Worm (Caenorhabditis elegans) whole organism, L4 larva: ENCODE measurements around the gene aps-2.
A peak's percentile ranks its signal among the peaks of the same experiment; 100 is the strongest.

Experiments used
- Y48G9A.11 ChIP-seq: fragments of 200-800 bp; sonication (Bioruptor generic); IDR thresholded peaks from 2 replicates; pipeline ENCODE4 v1.3.6; 2022; ENCODE audit warnings: missing genetic modification reagents, missing genetic modification characterization, missing compliant biosample characterization
- aha-1 ChIP-seq: fragments of 150-350 bp; peaks from one replicate; lab custom pipeline; 2014; ENCODE audit warnings: missing biosample characterization, missing genetic modification characterization
- arid-1 ChIP-seq: fragments of 200-800 bp; sonication (Bioruptor generic); conservative IDR thresholded peaks from 2 replicates; pipeline ENCODE4 v1.3.6; 2022; ENCODE audit warnings: missing genetic modification reagents, missing genetic modification characterization, missing compliant biosample characterization
- attf-4 ChIP-seq: sonication (generic microtip); optimal IDR thresholded peaks from 3 replicates; lab custom pipeline; 2017; ENCODE audit warnings: missing biosample characterization, missing genetic modification characterization
- ceh-20 ChIP-seq: fragments of 200-800 bp; sonication (Bioruptor generic); IDR thresholded peaks from 2 replicates; pipeline ENCODE4 v1.3.6; 2022; ENCODE audit warnings: missing genetic modification reagents, missing genetic modification characterization, missing compliant biosample characterization
- ceh-28 ChIP-seq: fragments of 150-350 bp; optimal IDR thresholded peaks from 2 replicates; lab custom pipeline; 2014; ENCODE audit warnings: missing biosample characterization, missing genetic modification reagents, missing genetic modification characterization
- cey-2 ChIP-seq: sonication (generic microtip); optimal IDR thresholded peaks from 3 replicates; lab custom pipeline; 2017; ENCODE audit warnings: missing genetic modification characterization, mild to moderate bottlenecking, missing compliant biosample characterization, antibody characterized with exemption, borderline replicate concordance; ENCODE audit not compliant: insufficient read depth
- daf-16 ChIP-seq, 3 experiments: sonication (generic microtip); optimal IDR thresholded peaks; 2 replicates each; lab custom pipeline; 2016 to 2017; ENCODE audit warnings: missing genetic modification characterization in 3 of 3, missing genetic modification reagents in 3 of 3, mild to moderate bottlenecking in 2 of 3, missing compliant biosample characterization in 2 of 3, missing biosample characterization in 1 of 3, moderate library complexity in 1 of 3
- duxl-1 ChIP-seq: sonication (generic microtip); optimal IDR thresholded peaks from 2 replicates; lab custom pipeline; 2016; ENCODE audit warnings: mild to moderate bottlenecking, missing genetic modification characterization, moderate library complexity, missing compliant biosample characterization; ENCODE audit not compliant: poor library complexity
- dve-1 ChIP-seq: sonication (generic microtip); optimal IDR thresholded peaks from 2 replicates; lab custom pipeline; 2017; ENCODE audit warnings: antibody characterized with exemption, mild to moderate bottlenecking, missing genetic modification characterization, missing compliant biosample characterization; ENCODE audit not compliant: insufficient read depth
- fkh-10 ChIP-seq: fragments of 150-350 bp; optimal IDR thresholded peaks from 2 replicates; lab custom pipeline; 2014; ENCODE audit warnings: missing biosample characterization, missing genetic modification reagents, missing genetic modification characterization
- hif-1 ChIP-seq, 2 experiments: sonication (generic microtip); optimal IDR thresholded peaks; 2 replicates each; lab custom pipeline; 2016 to 2017; ENCODE audit warnings: missing compliant biosample characterization in 2 of 2, missing genetic modification characterization in 2 of 2, missing genetic modification reagents in 2 of 2, missing genotype in 2 of 2, mild to moderate bottlenecking in 1 of 2
- hlh-11 ChIP-seq: fragments of 200-800 bp; sonication (Bioruptor generic); optimal IDR thresholded peaks from 2 replicates; lab custom pipeline; 2018; ENCODE audit warnings: mild to moderate bottlenecking, missing genetic modification characterization, missing compliant biosample characterization
- hlh-30 ChIP-seq: sonication (generic microtip); optimal IDR thresholded peaks from 2 replicates; lab custom pipeline; 2017; ENCODE audit warnings: antibody characterized with exemption, mild to moderate bottlenecking, missing genetic modification characterization, missing compliant biosample characterization; ENCODE audit not compliant: insufficient read depth
- lin-1 ChIP-seq: fragments of 200-800 bp; sonication (Bioruptor generic); IDR thresholded peaks from 2 replicates; pipeline ENCODE4 v1.3.6; 2022; ENCODE audit warnings: missing genetic modification reagents, missing genetic modification characterization, missing compliant biosample characterization
- lsy-2 ChIP-seq, 2 experiments: fragments of 150-350 bp in 1 of 2; sonication (generic microtip) in 1 of 2; optimal IDR thresholded peaks; 2 replicates each; lab custom pipeline; 2014 to 2017; ENCODE audit warnings: missing biosample characterization in 2 of 2, missing genetic modification characterization in 2 of 2
- mdl-1 ChIP-seq, 2 experiments: fragments of 150-350 bp in 1 of 2; sonication (generic microtip) in 1 of 2; optimal IDR thresholded peaks; 2 replicates each; lab custom pipeline; 2014 to 2017; ENCODE audit warnings: missing biosample characterization in 2 of 2, missing genetic modification characterization in 2 of 2
- mes-2 ChIP-seq: sonication (generic microtip); optimal IDR thresholded peaks from 2 replicates; lab custom pipeline; 2016; ENCODE audit warnings: missing genotype, mild to moderate bottlenecking, missing genetic modification characterization, missing compliant biosample characterization; ENCODE audit not compliant: poor library complexity, severe bottlenecking
- mxl-3 ChIP-seq: fragments of 200-800 bp; sonication (Bioruptor generic); optimal IDR thresholded peaks from 2 replicates; lab custom pipeline; 2018; ENCODE audit warnings: mild to moderate bottlenecking, missing genetic modification characterization, missing compliant biosample characterization
- nhr-11 ChIP-seq: fragments of 150-350 bp; optimal IDR thresholded peaks from 2 replicates; lab custom pipeline; 2014; ENCODE audit warnings: missing biosample characterization, missing genetic modification characterization
- nhr-25 ChIP-seq: sonication (generic microtip); optimal IDR thresholded peaks from 2 replicates; lab custom pipeline; 2017; ENCODE audit warnings: missing genetic modification characterization, mild to moderate bottlenecking, missing compliant biosample characterization, antibody characterized with exemption, moderate library complexity, borderline replicate concordance; ENCODE audit not compliant: insufficient read depth
- nhr-28 ChIP-seq: fragments of 150-350 bp; optimal IDR thresholded peaks from 2 replicates; lab custom pipeline; 2014; ENCODE audit warnings: missing biosample characterization, missing genetic modification characterization
- nhr-48 ChIP-seq: sonication (generic microtip); optimal IDR thresholded peaks from 2 replicates; lab custom pipeline; 2016; ENCODE audit warnings: mild to moderate bottlenecking, missing genetic modification characterization, missing compliant biosample characterization
- nhr-77 ChIP-seq: fragments of 150-350 bp; optimal IDR thresholded peaks from 2 replicates; lab custom pipeline; 2014; ENCODE audit warnings: missing biosample characterization, missing genetic modification characterization
- pha-4 ChIP-seq, 2 experiments: fragments of 150-350 bp in 1 of 2; fragments of 200-800 bp in 1 of 2; sonication (Bioruptor generic) in 1 of 2; IDR thresholded peaks in 1 of 2; optimal IDR thresholded peaks in 1 of 2; 2 replicates each; pipeline versions ENCODE4 v1.3.6 to Lab custom; 2014 to 2022; ENCODE audit warnings: missing genetic modification characterization in 2 of 2, missing genetic modification reagents in 2 of 2, missing biosample characterization in 1 of 2, missing compliant biosample characterization in 1 of 2
- php-3 ChIP-seq: fragments of 200-800 bp; sonication (Bioruptor generic); IDR thresholded peaks from 2 replicates; pipeline ENCODE4 v1.3.6; 2022; ENCODE audit warnings: missing genetic modification reagents, missing genetic modification characterization, missing compliant biosample characterization
- rbr-2 ChIP-seq: sonication (generic microtip); optimal IDR thresholded peaks from 2 replicates; lab custom pipeline; 2016; ENCODE audit warnings: missing genotype, missing genetic modification characterization, missing compliant biosample characterization
- saeg-2 ChIP-seq: fragments of 200-800 bp; sonication (Bioruptor generic); IDR thresholded peaks from 2 replicates; pipeline ENCODE4 v1.3.6; 2022; ENCODE audit warnings: missing genetic modification reagents, missing genetic modification characterization, missing compliant biosample characterization
- snpc-1.2 ChIP-seq: fragments of 200-800 bp; sonication (Bioruptor generic); IDR thresholded peaks from 2 replicates; pipeline ENCODE4 v1.3.6; 2022; ENCODE audit warnings: missing genetic modification reagents, missing genetic modification characterization, missing compliant biosample characterization
- snpc-4 ChIP-seq: fragments of 150-350 bp; optimal IDR thresholded peaks from 2 replicates; lab custom pipeline; 2014; ENCODE audit warnings: missing biosample characterization, missing genetic modification characterization
- unc-130 ChIP-seq: sonication (generic microtip); optimal IDR thresholded peaks from 2 replicates; lab custom pipeline; 2016; ENCODE audit warnings: missing genetic modification reagents, missing genetic modification characterization, missing compliant biosample characterization
- unc-62 ChIP-seq, 3 experiments: fragments of 150-350 bp in 1 of 3; sonication (generic microtip); optimal IDR thresholded peaks in 2 of 3; peaks in 1 of 3; 1 replicate in 1 of 3; 2 replicates in 2 of 3; lab custom pipeline; 2014 to 2017; ENCODE audit warnings: missing biosample characterization in 3 of 3, missing genetic modification characterization in 3 of 3, missing genetic modification reagents in 3 of 3, missing genotype in 1 of 3
- zag-1 ChIP-seq: fragments of 150-350 bp; optimal IDR thresholded peaks from 2 replicates; lab custom pipeline; 2014; ENCODE audit warnings: missing biosample characterization, missing genetic modification characterization
- zfp-2 ChIP-seq: sonication (generic microtip); optimal IDR thresholded peaks from 2 replicates; lab custom pipeline; 2016; ENCODE audit warnings: mild to moderate bottlenecking, missing genetic modification characterization, missing compliant biosample characterization
- zip-11 ChIP-seq: fragments of 200-800 bp; sonication (Bioruptor generic); IDR thresholded peaks from 2 replicates; pipeline ENCODE4 v1.3.6; 2022; ENCODE audit warnings: missing genetic modification characterization, missing compliant biosample characterization

The aps-2 gene

ce11 chrX:4488807-4489336 lies 30.8 kb downstream of the aps-2 start, which contains the start of gene ncr-1:
TSS of gene ncr-1 (minus strand) at chrX:4488857.
- TF ChIP-seq lsy-2 (tag; optimal IDR thresholded peaks at IDR 0.05; lab: Kevin White, UChicago) (peak in 1 of 2 experiments; percentile 15), rbr-2 (tag; lab: Kevin White, UChicago) (peak; percentile 12), fkh-10 (GFP tag; lab: Kevin White, UChicago) (peak; percentile 52), unc-130 (GFP tag; lab: Kevin White, UChicago) (no peak), hif-1 (tag; optimal IDR thresholded peaks at IDR 0.05; lab: Kevin White, UChicago) (peak in 1 of 2 experiments; percentile 13), saeg-2 (GFP tag; lab: Robert Waterston, UW) (no peak), aha-1 (peak; percentile 98), zfp-2 (tag; lab: Kevin White, UChicago) (no peak)

ce11 chrX:4490400-4490799 lies 32.3 kb downstream of the aps-2 start:
- TF ChIP-seq nhr-11 (tag; lab: Kevin White, UChicago) (peak; percentile 81), lsy-2 (tag; optimal IDR thresholded peaks at IDR 0.05; lab: Kevin White, UChicago) (peak in 1 of 2 experiments; percentile 33), php-3 (GFP tag; lab: Robert Waterston, UW) (no peak), mdl-1 (tag; optimal IDR thresholded peaks at IDR 0.05; lab: Kevin White, UChicago) (peak in 1 of 2 experiments; percentile 15), hlh-30 (peak; percentile 55)
- TF ChIP-seq, all 104 proteins: peak for 4

- TF ChIP-seq daf-16 (GFP tag; optimal IDR thresholded peaks at IDR 0.05; lab: Kevin White, UChicago) = no peak
- TF ChIP-seq daf-16 (tag; optimal IDR thresholded peaks at IDR 0.05; lab: Kevin White, UChicago) = peak; percentile 50
- TF ChIP-seq zip-11 = no peak
- TF ChIP-seq nhr-77 (tag; lab: Kevin White, UChicago) = no peak
- no peak for TF ChIP-seq pha-4 (GFP tag; IDR thresholded peaks at IDR 0.05; lab: Robert Waterston, UW)
- peak; percentile 55 for TF ChIP-seq pha-4 (tag; optimal IDR thresholded peaks at IDR 0.05; lab: Kevin White, UChicago)
- TF ChIP-seq dve-1 = peak; percentile 37
These were observed 34.1 kb downstream of the aps-2 start, which contains the start of gene F46H6.5 for ce11 chrX:4492199-4492598. TSS of gene F46H6.5 (minus strand) at chrX:4492208.

ce11 chrX:4493439-4494006 lies 35.5 kb downstream of the aps-2 start:
- no peak for TF ChIP-seq snpc-4 (tag; lab: Kevin White, UChicago)
- TF ChIP-seq aha-1 = peak; percentile 96
- no peak for TF ChIP-seq ceh-28 (tag; lab: Kevin White, UChicago)

- TF ChIP-seq unc-62 (GFP tag; optimal IDR thresholded peaks at IDR 0.05 in 1 of 2; lab: Kevin White, UChicago) (peak in 1 of 2 experiments; percentile 87), unc-62 (tag; optimal IDR thresholded peaks at IDR 0.05; lab: Kevin White, UChicago) (no peak), cey-2 (tag; lab: Kevin White, UChicago) (no peak), arid-1 (GFP tag; lab: Robert Waterston, UW) (no peak), nhr-28 (tag; lab: Kevin White, UChicago) (peak; percentile 15), ceh-20 (GFP tag; lab: Robert Waterston, UW) (no peak), attf-4 (tag; lab: Kevin White, UChicago) (no peak)
- TF ChIP-seq, all 104 proteins: peak for 2
These were observed 37.9 kb downstream of the aps-2 start for ce11 chrX:4495814-4496567.

ce11 chrX:4498078-4498477 lies 40.0 kb downstream of the aps-2 start:
- TF ChIP-seq Y48G9A.11 (GFP tag; lab: Robert Waterston, UW) (no peak), saeg-2 (GFP tag; lab: Robert Waterston, UW) (no peak), zfp-2 (tag; lab: Kevin White, UChicago) (no peak), nhr-25 (tag; lab: Kevin White, UChicago) (no peak), zag-1 (no peak), nhr-48 (no peak), hlh-30 (peak; percentile 69), duxl-1 (tag; lab: Kevin White, UChicago) (no peak), snpc-1.2 (GFP tag; lab: Robert Waterston, UW) (no peak), nhr-77 (tag; lab: Kevin White, UChicago) (peak; percentile 70), mxl-3 (no peak), mes-2 (tag; lab: Kevin White, UChicago) (peak; percentile 23), hlh-11 (tag; lab: Kevin White, UChicago) (peak; percentile 68), lin-1 (GFP tag; lab: Robert Waterston, UW) (0 out of 2 replicates have a peak, but pooled peaks have one; percentile 21), ceh-28 (tag; lab: Kevin White, UChicago) (no peak)
